Fruit fly (Drosophila melanogaster): ENCODE data around the gene Pdp.

DNA sequence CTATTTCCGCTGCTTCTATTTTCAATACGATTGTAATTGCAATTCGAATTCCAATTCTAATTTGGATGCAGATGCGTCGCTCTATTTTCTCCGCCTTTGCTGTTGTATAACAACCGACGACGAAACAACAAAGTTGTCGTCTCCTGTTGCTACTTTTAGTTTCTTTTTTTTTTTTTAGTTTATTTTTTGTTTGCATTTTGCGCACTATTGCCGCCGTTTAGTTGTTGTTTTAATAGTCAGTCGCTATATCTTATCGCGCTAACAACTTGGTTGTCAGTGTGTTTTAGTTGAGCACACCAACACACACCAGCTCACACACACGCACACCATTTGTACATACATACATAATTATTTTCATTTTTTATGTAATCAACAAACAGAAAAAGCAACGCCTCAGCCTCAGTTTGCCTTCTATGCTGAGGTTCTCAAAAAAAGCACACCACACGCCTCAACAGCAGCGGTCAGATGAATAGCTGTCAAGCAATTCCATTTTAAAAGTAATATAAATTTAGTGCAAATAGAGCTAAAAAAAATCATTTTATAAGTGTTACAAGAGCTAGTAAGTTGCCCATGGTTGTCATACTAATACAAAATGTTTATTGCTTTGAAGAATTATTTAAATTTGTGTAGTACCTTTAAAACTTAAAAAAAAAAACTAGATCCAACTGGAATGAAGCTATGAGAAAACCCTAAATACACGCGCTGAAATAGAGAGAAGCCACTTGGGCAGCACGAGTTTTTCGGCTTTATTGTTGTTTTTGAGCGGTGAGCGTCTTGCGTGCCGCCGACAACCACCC, 33.0 kb downstream of the Pdp start:
- no peak for TF ChIP-seq pan (optimal IDR thresholded peaks at IDR 0.05)
- no peak for TF ChIP-seq CG8478 (optimal IDR thresholded peaks at IDR 0.05)
